Fruit fly (Drosophila melanogaster) whole organism, prepupa: Measurements from ENCODE around the gene CG14664.

Source experiments
- CG10631 ChIP-seq: fragments of 200-800 bp; sonication (Bioruptor generic); optimal IDR thresholded peaks from 2 replicates; lab custom pipeline; 2016; ENCODE audit warnings: missing biosample characterization, missing genetic modification characterization
- CG11762 ChIP-seq: fragments of 200-800 bp; sonication (Bioruptor generic); optimal IDR thresholded peaks from 3 replicates; lab custom pipeline; 2016; ENCODE audit warnings: missing biosample characterization, missing genetic modification characterization; ENCODE audit not compliant: insufficient read depth
- CG11902 ChIP-seq: fragments of 200-800 bp; sonication (Bioruptor generic); optimal IDR thresholded peaks from 3 replicates; lab custom pipeline; 2016; ENCODE audit warnings: missing biosample characterization, missing genetic modification characterization
- CG15336 ChIP-seq: fragments of 200-800 bp; sonication (Bioruptor generic); IDR thresholded peaks from 2 replicates; pipeline ENCODE4 v1.3.6; 2022; ENCODE audit warnings: missing biosample characterization, missing genetic modification characterization
- CG16779 ChIP-seq: fragments of 200-800 bp; sonication (Bioruptor generic); optimal IDR thresholded peaks from 3 replicates; lab custom pipeline; 2017; ENCODE audit warnings: missing biosample characterization, mild to moderate bottlenecking, missing genetic modification characterization
- CG31627 ChIP-seq: fragments of 200-800 bp; sonication (Bioruptor generic); optimal IDR thresholded peaks from 3 replicates; lab custom pipeline; 2016; ENCODE audit warnings: missing biosample characterization, missing genetic modification characterization
- CG34406 ChIP-seq: fragments of 200-800 bp; sonication (Bioruptor generic); optimal IDR thresholded peaks from 3 replicates; lab custom pipeline; 2016; ENCODE audit warnings: missing biosample characterization, missing genetic modification characterization
- CG3919 ChIP-seq: fragments of 200-800 bp; sonication (Bioruptor generic); optimal IDR thresholded peaks from 3 replicates; lab custom pipeline; 2016; ENCODE audit warnings: missing biosample characterization, missing genetic modification characterization
- CG6163 ChIP-seq: fragments of 200-800 bp; sonication (Bioruptor generic); IDR thresholded peaks from 3 replicates; pipeline ENCODE4 v1.3.6; 2022; ENCODE audit warnings: missing biosample characterization, missing genetic modification characterization
- CG6792 ChIP-seq: fragments of 200-800 bp; sonication (Bioruptor generic); optimal IDR thresholded peaks from 3 replicates; lab custom pipeline; 2016; ENCODE audit warnings: missing biosample characterization, missing genetic modification characterization
- CG6854 ChIP-seq: fragments of 200-800 bp; sonication (Bioruptor generic); optimal IDR thresholded peaks from 2 replicates; lab custom pipeline; 2017; ENCODE audit warnings: missing biosample characterization, mild to moderate bottlenecking, missing genetic modification characterization
- CG7368 ChIP-seq: fragments of 200-800 bp; sonication (Bioruptor generic); optimal IDR thresholded peaks from 3 replicates; lab custom pipeline; 2016; ENCODE audit warnings: missing biosample characterization, missing genetic modification characterization
- CG8119 ChIP-seq: fragments of 200-800 bp; sonication (Bioruptor generic); IDR thresholded peaks from 3 replicates; pipeline ENCODE4 v1.3.6; 2022; ENCODE audit warnings: missing biosample characterization, missing genetic modification characterization
- CG8632 ChIP-seq: fragments of 200-800 bp; sonication (Bioruptor generic); optimal IDR thresholded peaks from 3 replicates; lab custom pipeline; 2016; ENCODE audit warnings: missing biosample characterization, missing genetic modification characterization
- CG9139 ChIP-seq: fragments of 200-800 bp; sonication (Bioruptor generic); optimal IDR thresholded peaks from 3 replicates; lab custom pipeline; 2017; ENCODE audit warnings: missing biosample characterization, mild to moderate bottlenecking, missing genetic modification characterization
- Eip78C ChIP-seq: fragments of 200-800 bp; sonication (Bioruptor generic); peaks from one replicate; lab custom pipeline; 2016; ENCODE audit warnings: missing biosample characterization, missing genetic modification characterization
- Ets96B ChIP-seq: fragments of 200-800 bp; optimal IDR thresholded peaks from 2 replicates; lab custom pipeline; 2019; ENCODE audit warnings: missing biosample characterization, mild to moderate bottlenecking, missing genetic modification characterization, moderate library complexity
- Gug ChIP-seq: fragments of 200-800 bp; sonication (Bioruptor generic); IDR thresholded peaks from 2 replicates; pipeline ENCODE4 v1.3.6; 2022; ENCODE audit warnings: missing biosample characterization, missing genetic modification characterization
- Hr38 ChIP-seq: sonication (Bioruptor generic); optimal IDR thresholded peaks from 2 replicates; lab custom pipeline; 2016; ENCODE audit warnings: missing biosample characterization, missing genetic modification characterization
- Hr39 ChIP-seq: fragments of 200-800 bp; sonication (Bioruptor generic); optimal IDR thresholded peaks from 2 replicates; lab custom pipeline; 2016; ENCODE audit warnings: missing biosample characterization, missing genetic modification characterization
- Hr4 ChIP-seq: fragments of 200-800 bp; sonication (Bioruptor generic); optimal IDR thresholded peaks from 3 replicates; lab custom pipeline; 2016; ENCODE audit warnings: missing biosample characterization, missing genetic modification characterization
- OdsH ChIP-seq: fragments of 200-800 bp; sonication (Bioruptor generic); optimal IDR thresholded peaks from 3 replicates; lab custom pipeline; 2016; ENCODE audit warnings: missing biosample characterization, missing genetic modification characterization
- Smox ChIP-seq: fragments of 200-800 bp; sonication (Bioruptor generic); optimal IDR thresholded peaks from 3 replicates; lab custom pipeline; 2016; ENCODE audit warnings: missing biosample characterization, missing genetic modification characterization
- Sox15 ChIP-seq: fragments of 200-800 bp; sonication (Bioruptor generic); optimal IDR thresholded peaks from 3 replicates; lab custom pipeline; 2016; ENCODE audit warnings: missing biosample characterization, missing genetic modification characterization
- cyc ChIP-seq: fragments of 200-800 bp; sonication (Bioruptor generic); optimal IDR thresholded peaks from 3 replicates; lab custom pipeline; 2016; ENCODE audit warnings: missing biosample characterization, missing genetic modification characterization
- dac ChIP-seq: fragments of 200-800 bp; sonication (Bioruptor generic); optimal IDR thresholded peaks from 2 replicates; lab custom pipeline; 2017; ENCODE audit warnings: missing biosample characterization, mild to moderate bottlenecking, missing genetic modification characterization
- eg ChIP-seq: fragments of 200-800 bp; sonication (Bioruptor generic); IDR thresholded peaks from 3 replicates; pipeline ENCODE4 v1.3.6; 2022; ENCODE audit warnings: missing biosample characterization, missing genetic modification characterization
- esn ChIP-seq: fragments of 200-800 bp; sonication (Bioruptor generic); optimal IDR thresholded peaks from 2 replicates; lab custom pipeline; 2016; ENCODE audit warnings: missing biosample characterization, mild to moderate bottlenecking, missing genetic modification characterization, moderate library complexity
- fd85E ChIP-seq: fragments of 200-800 bp; sonication (Bioruptor generic); optimal IDR thresholded peaks from 3 replicates; lab custom pipeline; 2016; ENCODE audit warnings: missing biosample characterization, missing genetic modification characterization
- fkh ChIP-seq: fragments of 200-800 bp; sonication (Bioruptor generic); optimal IDR thresholded peaks from 3 replicates; lab custom pipeline; 2017; ENCODE audit warnings: missing biosample characterization, mild to moderate bottlenecking, missing genetic modification characterization, moderate library complexity
- lz ChIP-seq: fragments of 200-800 bp; sonication (Bioruptor generic); optimal IDR thresholded peaks from 3 replicates; lab custom pipeline; 2016; ENCODE audit warnings: missing biosample characterization, missing genetic modification characterization
- pdm3 ChIP-seq: fragments of 200-800 bp; sonication (Bioruptor generic); optimal IDR thresholded peaks from 3 replicates; lab custom pipeline; 2016; ENCODE audit warnings: missing biosample characterization, missing genetic modification characterization
- salr ChIP-seq, 2 experiments: fragments of 200-800 bp; sonication (Bioruptor generic); optimal IDR thresholded peaks; 3 replicates each; lab custom pipeline; 2016 to 2018; ENCODE audit warnings: missing biosample characterization in 2 of 2, missing genetic modification characterization in 2 of 2, mild to moderate bottlenecking in 1 of 2
- spab ChIP-seq: fragments of 200-800 bp; sonication (Bioruptor generic); optimal IDR thresholded peaks from 2 replicates; lab custom pipeline; 2017; ENCODE audit warnings: missing biosample characterization, mild to moderate bottlenecking, missing genetic modification characterization, missing genetic modification reagents
- ss ChIP-seq, 2 experiments: fragments of 200-800 bp; sonication (Bioruptor generic); optimal IDR thresholded peaks; 2 replicates in 1 of 2; 3 replicates in 1 of 2; lab custom pipeline; 2017 to 2018; ENCODE audit warnings: mild to moderate bottlenecking in 2 of 2, missing biosample characterization in 2 of 2, missing genetic modification characterization in 2 of 2, moderate library complexity in 1 of 2
- svp ChIP-seq: fragments of 200-800 bp; sonication (Bioruptor generic); peaks from one replicate; lab custom pipeline; 2016; ENCODE audit warnings: missing biosample characterization, missing genetic modification characterization
- topi ChIP-seq: fragments of 200-800 bp; sonication (Bioruptor generic); optimal IDR thresholded peaks from 3 replicates; lab custom pipeline; 2016; ENCODE audit warnings: missing biosample characterization, missing genetic modification characterization
- vri ChIP-seq: fragments of 200-800 bp; sonication (Bioruptor generic); optimal IDR thresholded peaks from 3 replicates; lab custom pipeline; 2016; ENCODE audit warnings: missing biosample characterization, mild to moderate bottlenecking, missing genetic modification characterization

CG14664 gene

DNA sequence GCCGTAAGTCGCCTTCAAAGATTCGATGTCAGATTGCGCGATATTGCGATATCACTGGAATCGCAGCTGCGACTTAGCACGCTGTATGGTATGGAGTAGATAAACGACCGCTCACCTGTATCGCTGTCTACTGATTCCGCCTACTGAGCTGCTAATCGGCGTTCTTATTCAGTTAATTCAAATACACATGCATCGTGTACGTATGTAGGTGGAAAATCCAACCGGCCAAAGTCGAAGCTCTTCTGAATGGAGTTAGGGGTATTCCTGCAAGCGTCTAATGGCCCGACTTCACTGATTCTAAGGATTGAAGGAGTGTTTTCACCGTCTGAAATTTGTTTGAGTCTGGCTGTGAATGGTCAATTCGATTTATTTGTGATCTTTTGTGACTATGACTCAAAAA lies 804 bp upstream of the CG14664 start, which contains the start of gene CG2604 (continued):
- TF ChIP-seq fkh (GFP tag; lab: Kevin White, UChicago) (no peak), Smox (GFP tag; lab: Kevin White, UChicago) (no peak), dac (GFP tag; lab: Kevin White, UChicago) (peak; percentile 67), topi (GFP tag; lab: Kevin White, UChicago) (no peak), CG3919 (GFP tag; lab: Kevin White, UChicago) (no peak), Ets96B (tag; lab: Kevin White, UChicago) (peak; percentile 9), CG9139 (GFP tag; lab: Kevin White, UChicago) (no peak), CG11762 (GFP tag; lab: Kevin White, UChicago) (no peak), cyc (GFP tag; lab: Kevin White, UChicago) (no peak), salr (GFP tag; optimal IDR thresholded peaks at IDR 0.05; lab: Kevin White, UChicago) (peak in 1 of 2 experiments; percentile 3), lz (GFP tag; lab: Kevin White, UChicago) (peak; percentile 1)

DNA sequence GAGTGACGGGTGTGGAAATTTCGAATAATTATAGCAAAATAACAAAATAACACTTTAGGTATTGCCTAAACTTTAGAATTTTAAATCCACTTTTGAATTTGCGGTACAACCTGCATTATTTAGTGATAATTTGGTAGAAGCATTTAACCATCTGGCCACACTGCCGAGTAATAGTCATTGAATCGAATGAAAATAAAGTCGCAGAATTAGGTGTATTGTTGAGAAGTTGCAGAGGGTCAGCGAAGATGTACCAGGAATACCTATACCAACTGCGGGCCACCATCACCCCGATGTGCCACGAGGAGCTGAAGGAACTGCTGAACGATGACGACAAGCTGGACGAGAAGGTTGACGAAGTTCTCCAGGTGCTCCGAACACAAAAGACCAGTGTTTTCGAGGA lies 2.1 kb downstream of the CG14664 start, which contains the start of gene Vps37B:
Gene Vps37B (plus strand): TSS at position 134 of the 400 bp plus-strand sequence.
- TF ChIP-seq Eip78C (no peak), salr (GFP tag; optimal IDR thresholded peaks at IDR 0.05; lab: Kevin White, UChicago) (no peak), CG8119 (GFP tag; lab: Robert Waterston, UW) (no peak), lz (GFP tag; lab: Kevin White, UChicago) (no peak), Hr4 (GFP tag; lab: Kevin White, UChicago) (no peak), spab (GFP tag; lab: Kevin White, UChicago) (no peak), CG6854 (GFP tag; lab: Kevin White, UChicago) (no peak), CG16779 (tag; lab: Kevin White, UChicago) (no peak), Sox15 (GFP tag; lab: Kevin White, UChicago) (no peak), cyc (GFP tag; lab: Kevin White, UChicago) (no peak)

DNA sequence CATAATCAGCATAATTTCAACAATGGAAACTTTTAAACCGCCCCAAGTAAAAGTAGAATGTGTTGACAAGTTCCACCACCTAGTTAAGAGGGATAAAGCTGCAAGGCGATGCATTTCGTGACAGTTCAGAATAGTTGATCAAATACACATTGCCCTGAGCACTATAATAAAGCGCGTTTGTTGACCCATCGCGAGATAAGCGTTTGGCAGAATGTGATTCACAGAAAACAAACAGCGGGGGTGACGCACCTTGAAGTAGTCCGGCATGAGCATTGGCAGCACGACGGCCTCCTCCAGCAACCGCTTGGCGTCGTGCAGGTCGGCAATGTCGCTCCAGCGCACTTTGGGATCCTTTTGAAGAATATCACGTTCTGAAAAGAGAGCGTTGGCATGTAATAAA lies 5.5 kb downstream of the CG14664 start:
- TF ChIP-seq CG6854 (GFP tag; lab: Kevin White, UChicago), result no peak
- TF ChIP-seq eg (GFP tag; lab: Robert Waterston, UW), result 0 out of 3 replicates have a peak, but pooled peaks have one; percentile 31
- TF ChIP-seq Hr38 (GFP tag; lab: Kevin White, UChicago), result no peak
- TF ChIP-seq CG6163 (GFP tag; lab: Robert Waterston, UW), result no peak

DNA sequence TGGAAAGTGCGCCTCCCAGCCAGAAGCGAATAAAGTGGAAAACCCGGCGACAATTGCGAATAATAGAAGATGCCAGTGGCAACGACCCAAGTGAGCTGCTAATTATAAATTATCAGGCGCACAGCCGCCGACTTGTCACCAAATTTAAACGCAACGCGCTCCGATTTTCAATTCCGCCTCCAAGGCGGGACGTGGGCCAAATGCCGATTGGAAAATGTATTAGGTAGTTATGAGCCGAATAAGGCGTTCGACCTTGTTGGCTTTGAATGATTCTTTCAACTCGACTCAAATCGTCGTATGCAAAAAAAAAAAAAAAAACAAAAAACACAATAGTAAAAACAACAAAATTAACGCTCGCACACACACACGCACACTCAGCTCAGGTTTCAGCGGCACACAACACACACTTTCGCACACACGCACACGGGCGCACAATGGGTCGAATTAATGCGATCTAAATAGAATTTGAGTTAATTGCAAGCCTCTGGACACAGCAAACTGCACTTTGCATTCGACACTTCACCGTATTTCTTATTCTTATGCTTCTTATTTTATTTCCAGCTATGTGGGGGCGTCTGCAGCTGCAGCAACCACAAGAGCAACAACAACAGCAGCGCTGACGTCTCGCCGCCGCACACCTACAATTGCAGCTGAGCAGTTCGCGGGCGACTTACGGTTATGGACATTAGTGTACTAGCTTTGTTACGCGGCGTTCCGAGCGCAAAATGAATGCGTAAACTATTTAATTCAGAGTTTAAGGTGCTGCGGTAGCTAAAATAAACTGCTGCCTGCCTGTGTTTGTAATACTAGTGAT lies 7.7 kb downstream of the CG14664 start:
- TF ChIP-seq CG6163 (GFP tag; lab: Robert Waterston, UW) (no peak; the same call in 2 of the 3 replicates), ss (GFP tag; optimal IDR thresholded peaks at IDR 0.05; lab: Kevin White, UChicago) (peak in 1 of 2 experiments; percentile 44), CG16779 (tag; lab: Kevin White, UChicago) (peak; percentile 53), CG15336 (GFP tag; lab: Robert Waterston, UW) (peak; percentile 32; the same call in 1 of the 2 replicates), OdsH (no peak), esn (GFP tag; lab: Kevin White, UChicago) (no peak), fkh (GFP tag; lab: Kevin White, UChicago) (no peak), CG8119 (GFP tag; lab: Robert Waterston, UW) (peak; percentile 52), fd85E (GFP tag; lab: Kevin White, UChicago) (no peak), CG6792 (GFP tag; lab: Kevin White, UChicago) (no peak)

DNA sequence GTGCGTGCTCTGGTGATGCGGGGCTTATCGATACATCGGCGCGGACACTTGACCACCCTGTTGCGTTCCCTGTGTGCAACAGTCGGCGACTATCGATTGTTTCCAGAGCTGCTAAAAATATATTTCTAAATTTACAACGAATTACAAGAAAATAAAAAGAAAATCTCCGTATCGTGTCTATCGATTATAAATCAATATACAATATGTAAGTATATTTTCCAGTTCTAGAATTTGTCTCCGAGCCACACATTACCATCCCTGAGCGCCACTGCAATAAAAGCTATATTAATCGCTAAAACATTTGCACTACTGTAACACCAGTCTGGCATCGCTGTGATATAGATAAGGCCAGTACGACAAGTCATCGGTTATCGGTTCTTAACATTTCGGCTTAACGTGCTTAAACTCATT lies 8.3 kb downstream of the CG14664 start, which contains the start of the genes Kat60 and Mms19:
Gene Kat60 (minus strand): TSS at position 13 of the 411 bp plus-strand sequence.
Gene Mms19 (plus strand): TSS at position 347 of the 411 bp plus-strand sequence.
- no peak for TF ChIP-seq CG7368 (GFP tag; lab: Kevin White, UChicago)
- TF ChIP-seq CG8632 (GFP tag; lab: Kevin White, UChicago), result peak; percentile 29
- peak; percentile 68 for TF ChIP-seq pdm3
- TF ChIP-seq Hr4 (GFP tag; lab: Kevin White, UChicago), result peak; percentile 71
- TF ChIP-seq vri, result peak; percentile 62
- TF ChIP-seq lz (GFP tag; lab: Kevin White, UChicago), result peak; percentile 77
- peak; percentile 72 for TF ChIP-seq esn (GFP tag; lab: Kevin White, UChicago)
- no peak for TF ChIP-seq CG6854 (GFP tag; lab: Kevin White, UChicago)
- 0 out of 2 replicates have a peak, but pooled peaks have one; percentile 23 for TF ChIP-seq Gug (GFP tag; lab: Robert Waterston, UW)
- no peak for TF ChIP-seq fd85E (GFP tag; lab: Kevin White, UChicago)
- TF ChIP-seq CG11762 (GFP tag; lab: Kevin White, UChicago), result no peak
- TF ChIP-seq CG15336 (GFP tag; lab: Robert Waterston, UW), result no peak
- TF ChIP-seq cyc (GFP tag; lab: Kevin White, UChicago), result peak; percentile 77
- peak; percentile 65 for TF ChIP-seq CG10631 (GFP tag; lab: Kevin White, UChicago)
- no peak for TF ChIP-seq fkh (GFP tag; lab: Kevin White, UChicago)
- TF ChIP-seq CG34406 (GFP tag; lab: Kevin White, UChicago), result peak; percentile 16
- peak; percentile 60 for TF ChIP-seq topi (GFP tag; lab: Kevin White, UChicago)
- TF ChIP-seq eg (GFP tag; lab: Robert Waterston, UW), result peak; percentile 58; the same call in 1 of the 3 replicates
- TF ChIP-seq CG31627 (GFP tag; lab: Kevin White, UChicago), result peak; percentile 80
- TF ChIP-seq Smox (GFP tag; lab: Kevin White, UChicago), result no peak
- TF ChIP-seq svp (GFP tag; lab: Kevin White, UChicago), result peak; percentile 88
- peak; percentile 40 for TF ChIP-seq CG11902 (GFP tag; lab: Kevin White, UChicago)
- TF ChIP-seq Hr39 (GFP tag; lab: Kevin White, UChicago), result peak; percentile 80
- no peak for TF ChIP-seq CG9139 (GFP tag; lab: Kevin White, UChicago)
